Worm (Caenorhabditis elegans): Measurements from ENCODE around the gene F40G12.7.

DNA sequence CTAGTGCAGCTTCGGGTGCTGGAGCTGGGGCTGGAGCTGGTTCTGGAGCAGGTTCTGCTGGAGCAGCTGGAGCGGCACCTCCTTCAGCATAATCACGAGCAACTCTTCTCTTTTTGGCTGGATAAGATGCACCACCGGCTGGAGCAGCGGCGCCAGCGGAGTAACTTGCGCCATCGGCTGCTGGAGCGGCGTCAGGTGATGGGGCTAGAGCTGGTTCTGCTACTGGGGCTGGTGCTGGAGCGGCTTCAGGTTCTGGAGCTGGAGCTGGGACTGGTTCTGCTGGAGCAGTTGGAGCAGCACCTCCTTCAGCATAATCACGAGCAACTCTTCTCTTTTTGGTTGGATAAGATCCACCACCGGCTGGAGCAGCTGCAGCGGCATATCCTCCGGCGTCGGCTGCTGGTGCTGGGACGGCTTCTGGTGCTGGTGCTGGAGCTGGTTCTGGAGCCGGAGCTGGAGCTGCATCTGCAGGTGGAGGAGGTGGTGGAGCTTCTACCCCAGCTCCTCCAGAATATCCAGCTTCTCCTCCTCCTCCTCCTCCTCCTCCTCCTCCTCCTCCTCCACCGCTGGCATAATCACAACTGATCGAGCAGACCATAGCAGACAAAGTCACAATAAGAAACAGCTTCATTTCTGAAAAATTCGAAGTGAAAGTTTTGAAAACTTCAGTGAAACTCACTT is 44.9 kb downstream of the F40G12.7 start, which contains the start of gene F47B8.13:
- no peak for TF ChIP-seq ceh-22 (tag; optimal IDR thresholded peaks at IDR 0.05)
- no peak for TF ChIP-seq unc-42 (tag; optimal IDR thresholded peaks at IDR 0.05)
- no peak for TF ChIP-seq ceh-31 (tag; optimal IDR thresholded peaks at IDR 0.05)
